Worm (Caenorhabditis elegans): ENCODE results near the gene F25E5.16.

- no peak for TF ChIP-seq Y53F4B.3 (GFP tag; IDR thresholded peaks at IDR 0.05)
- no peak for TF ChIP-seq ccch-3 (GFP tag; optimal IDR thresholded peaks at IDR 0.05)
- TF ChIP-seq akir-1 (GFP tag; optimal IDR thresholded peaks at IDR 0.05) = no peak
Measured at ce11 chrV:7426594-7426993, 11.5 kb upstream of the F25E5.16 start, which contains the start of gene srw-68.
